Fruit fly (Drosophila melanogaster) whole organism: ENCODE measurements around the gene Ube4B.
A peak's percentile ranks its signal among the peaks of the same experiment; 100 is the strongest.

Experiments
- CG8478 ChIP-seq: fragments of >200 bp; optimal IDR thresholded peaks from 2 replicates; lab custom pipeline; 2018; ENCODE audit warnings: inconsistent platforms
- Dll ChIP-seq: fragments of >200 bp; optimal IDR thresholded peaks from 2 replicates; lab custom pipeline; 2017
- EcR ChIP-seq, 2 experiments: fragments of >200 bp; optimal IDR thresholded peaks; 2 replicates each; lab custom pipeline; 2017; ENCODE audit warnings: missing biosample characterization in 2 of 2, missing genetic modification characterization in 2 of 2, missing genetic modification reagents in 2 of 2
- pan ChIP-seq: fragments of >200 bp; optimal IDR thresholded peaks from 2 replicates; lab custom pipeline; 2017
- psq ChIP-seq: fragments of >200 bp; optimal IDR thresholded peaks from 2 replicates; lab custom pipeline; 2017
- usp ChIP-seq: fragments of >200 bp; optimal IDR thresholded peaks from 2 replicates; lab custom pipeline; 2017; ENCODE audit warnings: missing biosample characterization, missing genetic modification characterization, mixed read lengths

Ube4B gene

DNA sequence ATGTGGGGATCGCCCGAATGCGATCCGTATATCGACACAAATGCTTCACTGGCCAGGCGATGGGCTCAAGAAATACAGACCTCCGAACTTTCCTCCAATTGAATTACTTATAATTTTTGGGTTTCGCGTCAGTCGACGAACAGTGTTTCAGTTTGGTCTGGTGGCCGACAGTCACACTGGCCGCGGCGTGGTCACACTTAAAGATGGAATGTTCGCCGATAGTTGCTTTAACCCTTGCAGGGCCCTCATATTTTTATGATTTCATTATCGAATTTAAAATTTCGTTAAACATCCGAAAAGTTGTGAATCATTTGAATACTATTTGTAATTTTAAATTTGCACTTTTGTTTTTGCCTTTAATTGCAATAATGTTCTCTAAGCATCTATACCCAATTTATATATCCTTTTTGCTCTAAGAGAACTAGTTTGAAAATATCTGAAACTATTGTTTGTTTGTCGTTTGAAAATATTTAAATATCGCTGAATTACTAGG is at the start of gene Ube4B:
TSS of gene Ube4B (minus strand) at position 443 of the 493 bp plus-strand sequence.
- TF ChIP-seq usp (no peak), CG8478 (lab: Kevin White, UChicago) (no peak), EcR (GFP tag; optimal IDR thresholded peaks at IDR 0.05; lab: Kevin White, UChicago) (no peak), Dll (lab: Kevin White, UChicago) (no peak), pan (lab: Kevin White, UChicago) (no peak), psq (lab: Kevin White, UChicago) (no peak)

DNA sequence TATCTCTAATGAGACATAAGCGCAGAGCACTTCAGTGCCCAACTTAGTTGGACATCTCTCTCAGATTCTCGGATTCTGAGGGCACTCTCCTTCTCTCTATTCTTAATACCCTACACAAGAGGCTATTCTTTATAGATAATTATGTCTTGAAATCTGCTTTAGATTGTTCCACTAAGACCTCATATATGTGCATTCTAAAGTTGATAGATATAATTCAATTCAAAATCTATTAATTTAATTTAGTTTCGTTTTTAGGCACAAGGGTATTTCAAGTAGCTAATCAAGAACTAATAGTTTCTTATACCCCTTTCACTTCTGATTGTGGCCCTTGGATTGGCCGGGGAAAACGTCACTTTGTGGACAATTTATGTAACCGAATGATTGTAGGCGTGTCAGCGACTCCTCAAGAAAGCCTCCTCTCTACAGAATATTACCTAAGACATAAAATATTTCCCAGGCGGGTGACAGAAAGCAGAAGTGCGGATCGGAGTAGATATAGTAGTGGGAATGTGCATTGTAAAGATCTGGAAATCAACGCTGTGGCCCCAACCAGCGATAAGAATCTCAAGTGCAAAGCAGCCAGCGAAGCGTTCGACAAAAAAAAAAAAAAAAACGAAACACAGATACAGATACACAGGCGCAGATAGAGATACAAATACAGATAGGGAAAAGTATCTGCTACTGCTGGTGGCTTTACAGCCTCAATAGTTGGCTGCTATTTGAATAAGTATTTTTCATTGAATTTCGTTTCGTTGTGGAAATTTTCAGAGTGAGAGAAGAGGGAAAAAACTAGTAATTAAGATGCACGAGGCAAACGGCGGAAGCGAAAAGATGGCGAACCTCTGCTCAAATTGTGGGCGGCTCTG is 49.5 kb upstream of the Ube4B start:
- no peak for TF ChIP-seq usp
- no peak for TF ChIP-seq pan (lab: Kevin White, UChicago)
- no peak for TF ChIP-seq Dll (lab: Kevin White, UChicago)
- no peak for TF ChIP-seq psq (lab: Kevin White, UChicago)
- TF ChIP-seq CG8478 (lab: Kevin White, UChicago): no peak
- TF ChIP-seq EcR (GFP tag; optimal IDR thresholded peaks at IDR 0.05; lab: Kevin White, UChicago): no peak

dm6 chr2L:13065916-13066315 is 46.7 kb upstream of the Ube4B start:
- TF ChIP-seq CG8478 (lab: Kevin White, UChicago) (no peak), Dll (lab: Kevin White, UChicago) (no peak), psq (lab: Kevin White, UChicago) (no peak), pan (lab: Kevin White, UChicago) (no peak), usp (no peak), EcR (GFP tag; optimal IDR thresholded peaks at IDR 0.05; lab: Kevin White, UChicago) (no peak)

dm6 chr2L:13060037-13060537 is 40.9 kb upstream of the Ube4B start, which contains the start of gene CG9932:
CG9932 (minus strand) TSS chr2L:13060140.
- TF ChIP-seq Dll (lab: Kevin White, UChicago): peak; percentile 98
- no peak for TF ChIP-seq psq (lab: Kevin White, UChicago)

- TF ChIP-seq usp: no peak
- TF ChIP-seq EcR (GFP tag; optimal IDR thresholded peaks at IDR 0.05; lab: Kevin White, UChicago): no peak
- no peak for TF ChIP-seq pan (lab: Kevin White, UChicago)
- TF ChIP-seq CG8478 (lab: Kevin White, UChicago): no peak
- no peak for TF ChIP-seq psq (lab: Kevin White, UChicago)
- TF ChIP-seq Dll (lab: Kevin White, UChicago): no peak
Measured at dm6 chr2L:13056022-13056421, 36.8 kb upstream of the Ube4B start.

- TF ChIP-seq pan (lab: Kevin White, UChicago) (no peak), psq (lab: Kevin White, UChicago) (no peak), EcR (GFP tag; optimal IDR thresholded peaks at IDR 0.05; lab: Kevin White, UChicago) (no peak), Dll (lab: Kevin White, UChicago) (no peak), usp (no peak), CG8478 (lab: Kevin White, UChicago) (no peak)
Measured at dm6 chr2L:13049136-13049535, 29.9 kb upstream of the Ube4B start.

dm6 chr2L:13045924-13046323 is 26.7 kb upstream of the Ube4B start:
- no peak for TF ChIP-seq usp
- no peak for TF ChIP-seq psq (lab: Kevin White, UChicago)
- TF ChIP-seq CG8478 (lab: Kevin White, UChicago): no peak
- TF ChIP-seq EcR (GFP tag; optimal IDR thresholded peaks at IDR 0.05; lab: Kevin White, UChicago): no peak
- no peak for TF ChIP-seq Dll (lab: Kevin White, UChicago)
- no peak for TF ChIP-seq pan (lab: Kevin White, UChicago)

dm6 chr2L:13044135-13044534 is 24.9 kb upstream of the Ube4B start:
- no peak for TF ChIP-seq EcR (GFP tag; optimal IDR thresholded peaks at IDR 0.05; lab: Kevin White, UChicago)
- no peak for TF ChIP-seq psq (lab: Kevin White, UChicago)
- no peak for TF ChIP-seq usp
- TF ChIP-seq CG8478 (lab: Kevin White, UChicago): no peak
- no peak for TF ChIP-seq Dll (lab: Kevin White, UChicago)
- TF ChIP-seq pan (lab: Kevin White, UChicago): no peak

dm6 chr2L:13042405-13042804 is 23.2 kb upstream of the Ube4B start:
- TF ChIP-seq EcR (GFP tag; optimal IDR thresholded peaks at IDR 0.05; lab: Kevin White, UChicago) (no peak), psq (lab: Kevin White, UChicago) (no peak), Dll (lab: Kevin White, UChicago) (no peak), usp (no peak), pan (lab: Kevin White, UChicago) (no peak), CG8478 (lab: Kevin White, UChicago) (no peak)

- TF ChIP-seq Dll (lab: Kevin White, UChicago) (no peak), pan (lab: Kevin White, UChicago) (no peak), EcR (GFP tag; optimal IDR thresholded peaks at IDR 0.05; lab: Kevin White, UChicago) (no peak), psq (lab: Kevin White, UChicago) (no peak), CG8478 (lab: Kevin White, UChicago) (no peak), usp (no peak)
Measured at dm6 chr2L:13035687-13036185, 16.5 kb upstream of the Ube4B start.

dm6 chr2L:13028923-13029322 is 9.7 kb upstream of the Ube4B start:
- TF ChIP-seq usp (no peak), psq (lab: Kevin White, UChicago) (no peak)
